Worm (Caenorhabditis elegans) whole organism, L2 larva: Measurements from ENCODE around the gene fbxc-15.

Experiments used
- gmeb-1 ChIP-seq: fragments of 150-350 bp; optimal IDR thresholded peaks from 2 replicates; lab custom pipeline; 2014; ENCODE audit warnings: missing biosample characterization, missing genetic modification characterization
- nhr-237 ChIP-seq: fragments of 150-350 bp; optimal IDR thresholded peaks from 2 replicates; lab custom pipeline; 2014; ENCODE audit warnings: missing biosample characterization, missing genetic modification characterization

ce11 chrII:932718-933117 lies 46.5 kb upstream of the fbxc-15 start, which contains the start of gene acs-15:
- TF ChIP-seq nhr-237 (tag; lab: Kevin White, UChicago) (no peak), gmeb-1 (tag; lab: Kevin White, UChicago) (no peak)
